Worm (Caenorhabditis elegans) whole organism, L4 larva: Measurements from ENCODE around the gene F08G2.5.
A peak's percentile ranks its signal among the peaks of the same experiment; 100 is the strongest.

Source experiments
- D1046.2 ChIP-seq: fragments of 200-800 bp; sonication (Bioruptor generic); IDR thresholded peaks from 2 replicates; pipeline ENCODE4 v1.3.6; 2022; ENCODE audit warnings: missing genetic modification characterization, missing compliant biosample characterization
- F26F4.8 ChIP-seq: fragments of 200-800 bp; sonication (Bioruptor generic); conservative IDR thresholded peaks from 2 replicates; pipeline ENCODE4 v1.3.6; 2022; ENCODE audit warnings: missing genetic modification characterization, missing compliant biosample characterization
- F37D6.2 ChIP-seq: sonication (generic microtip); optimal IDR thresholded peaks from 2 replicates; lab custom pipeline; 2016; ENCODE audit warnings: mild to moderate bottlenecking, missing genetic modification characterization, missing compliant biosample characterization
- F49E8.2 ChIP-seq: sonication (generic microtip); optimal IDR thresholded peaks from 2 replicates; lab custom pipeline; 2016; ENCODE audit warnings: missing compliant biosample characterization, mild to moderate bottlenecking, missing genetic modification characterization, borderline replicate concordance
- Y105C5A.15 ChIP-seq: fragments of 200-800 bp; sonication (Bioruptor generic); IDR thresholded peaks from 2 replicates; pipeline ENCODE4 v1.3.6; 2022; ENCODE audit warnings: missing genetic modification characterization, missing compliant biosample characterization
- aly-2 ChIP-seq: sonication (generic microtip); optimal IDR thresholded peaks from 2 replicates; lab custom pipeline; 2018; ENCODE audit warnings: missing biosample characterization, missing genetic modification characterization
- arid-1 ChIP-seq: fragments of 200-800 bp; sonication (Bioruptor generic); conservative IDR thresholded peaks from 2 replicates; pipeline ENCODE4 v1.3.6; 2022; ENCODE audit warnings: missing genetic modification reagents, missing genetic modification characterization, missing compliant biosample characterization
- ceh-20 ChIP-seq: fragments of 200-800 bp; sonication (Bioruptor generic); IDR thresholded peaks from 2 replicates; pipeline ENCODE4 v1.3.6; 2022; ENCODE audit warnings: missing genetic modification reagents, missing genetic modification characterization, missing compliant biosample characterization
- ceh-62 ChIP-seq: sonication (generic microtip); optimal IDR thresholded peaks from 2 replicates; lab custom pipeline; 2017; ENCODE audit warnings: missing biosample characterization, missing genetic modification characterization
- cey-2 ChIP-seq: sonication (generic microtip); optimal IDR thresholded peaks from 3 replicates; lab custom pipeline; 2017; ENCODE audit warnings: missing genetic modification characterization, mild to moderate bottlenecking, missing compliant biosample characterization, antibody characterized with exemption, borderline replicate concordance; ENCODE audit not compliant: insufficient read depth
- daf-12 ChIP-seq: fragments of 150-350 bp; optimal IDR thresholded peaks from 2 replicates; lab custom pipeline; 2014; ENCODE audit warnings: missing biosample characterization, missing genetic modification reagents, missing genetic modification characterization
- daf-16 ChIP-seq, 3 experiments: sonication (generic microtip); optimal IDR thresholded peaks; 2 replicates each; lab custom pipeline; 2016 to 2017; ENCODE audit warnings: missing genetic modification characterization in 3 of 3, missing genetic modification reagents in 3 of 3, mild to moderate bottlenecking in 2 of 3, missing compliant biosample characterization in 2 of 3, missing biosample characterization in 1 of 3, moderate library complexity in 1 of 3
- daf-8 ChIP-seq: fragments of 200-800 bp; sonication (Bioruptor generic); IDR thresholded peaks from 2 replicates; pipeline ENCODE4 v1.3.6; 2022; ENCODE audit warnings: missing genetic modification characterization, missing compliant biosample characterization
- dmd-6 ChIP-seq: fragments of 200-800 bp; sonication (Bioruptor generic); IDR thresholded peaks from 2 replicates; pipeline ENCODE4 v1.3.6; 2022; ENCODE audit warnings: missing genetic modification reagents, missing genetic modification characterization, missing compliant biosample characterization
- dmd-8 ChIP-seq: fragments of 200-800 bp; sonication (Bioruptor generic); IDR thresholded peaks from 2 replicates; pipeline ENCODE4 v1.3.6; 2022; ENCODE audit warnings: missing genetic modification characterization, missing compliant biosample characterization
- dmd-9 ChIP-seq: fragments of 200-800 bp; sonication (Bioruptor generic); IDR thresholded peaks from 2 replicates; pipeline ENCODE4 v1.3.6; 2022; ENCODE audit warnings: missing genetic modification reagents, missing genetic modification characterization, missing compliant biosample characterization
- duxl-1 ChIP-seq: sonication (generic microtip); optimal IDR thresholded peaks from 2 replicates; lab custom pipeline; 2016; ENCODE audit warnings: mild to moderate bottlenecking, missing genetic modification characterization, moderate library complexity, missing compliant biosample characterization; ENCODE audit not compliant: poor library complexity
- dve-1 ChIP-seq: sonication (generic microtip); optimal IDR thresholded peaks from 2 replicates; lab custom pipeline; 2017; ENCODE audit warnings: antibody characterized with exemption, mild to moderate bottlenecking, missing genetic modification characterization, missing compliant biosample characterization; ENCODE audit not compliant: insufficient read depth
- gei-8 ChIP-seq: fragments of 200-800 bp; sonication (Bioruptor generic); optimal IDR thresholded peaks from 2 replicates; lab custom pipeline; 2018; ENCODE audit warnings: mild to moderate bottlenecking, missing genetic modification characterization, missing compliant biosample characterization
- hif-1 ChIP-seq, 2 experiments: sonication (generic microtip); optimal IDR thresholded peaks; 2 replicates each; lab custom pipeline; 2016 to 2017; ENCODE audit warnings: missing compliant biosample characterization in 2 of 2, missing genetic modification characterization in 2 of 2, missing genetic modification reagents in 2 of 2, missing genotype in 2 of 2, mild to moderate bottlenecking in 1 of 2
- jun-1 ChIP-seq: fragments of 150-350 bp; optimal IDR thresholded peaks from 2 replicates; lab custom pipeline; 2014; ENCODE audit warnings: missing biosample characterization, missing genetic modification reagents, missing genetic modification characterization
- lim-7 ChIP-seq: fragments of 200-800 bp; sonication (Bioruptor generic); IDR thresholded peaks from 2 replicates; pipeline ENCODE4 v1.3.6; 2022; ENCODE audit warnings: missing genetic modification characterization, missing compliant biosample characterization
- lin-1 ChIP-seq: fragments of 200-800 bp; sonication (Bioruptor generic); IDR thresholded peaks from 2 replicates; pipeline ENCODE4 v1.3.6; 2022; ENCODE audit warnings: missing genetic modification reagents, missing genetic modification characterization, missing compliant biosample characterization
- lin-13 ChIP-seq: fragments of 150-350 bp; optimal IDR thresholded peaks from 2 replicates; lab custom pipeline; 2014; ENCODE audit warnings: missing biosample characterization, missing genetic modification reagents, missing genetic modification characterization
- lin-15B ChIP-seq: fragments of 150-350 bp; sonication (generic microtip); optimal IDR thresholded peaks from 3 replicates; lab custom pipeline; 2014; ENCODE audit warnings: missing biosample characterization, missing genetic modification characterization
- lin-29 ChIP-seq: fragments of 200-800 bp; sonication (Bioruptor generic); IDR thresholded peaks from 2 replicates; pipeline ENCODE4 v1.3.6; 2022; ENCODE audit warnings: missing genetic modification reagents, missing genetic modification characterization, missing compliant biosample characterization
- lsy-2 ChIP-seq, 2 experiments: fragments of 150-350 bp in 1 of 2; sonication (generic microtip) in 1 of 2; optimal IDR thresholded peaks; 2 replicates each; lab custom pipeline; 2014 to 2017; ENCODE audit warnings: missing biosample characterization in 2 of 2, missing genetic modification characterization in 2 of 2
- madf-5 ChIP-seq, 2 experiments: fragments of 200-800 bp; sonication (Bioruptor generic); IDR thresholded peaks; 2 replicates each; pipeline ENCODE4 v1.3.6; 2022; ENCODE audit warnings: missing compliant biosample characterization in 2 of 2, missing genetic modification characterization in 2 of 2
- mdl-1 ChIP-seq, 2 experiments: fragments of 150-350 bp in 1 of 2; sonication (generic microtip) in 1 of 2; optimal IDR thresholded peaks; 2 replicates each; lab custom pipeline; 2014 to 2017; ENCODE audit warnings: missing biosample characterization in 2 of 2, missing genetic modification characterization in 2 of 2
- mep-1 ChIP-seq: fragments of 150-350 bp; sonication (generic microtip); optimal IDR thresholded peaks from 3 replicates; lab custom pipeline; 2014; ENCODE audit warnings: missing biosample characterization, missing genetic modification characterization
- mes-2 ChIP-seq: sonication (generic microtip); optimal IDR thresholded peaks from 2 replicates; lab custom pipeline; 2016; ENCODE audit warnings: missing genotype, mild to moderate bottlenecking, missing genetic modification characterization, missing compliant biosample characterization; ENCODE audit not compliant: poor library complexity, severe bottlenecking
- mxl-2 ChIP-seq: fragments of 200-800 bp; sonication (Bioruptor generic); conservative IDR thresholded peaks from 2 replicates; pipeline ENCODE4 v1.3.6; 2022; ENCODE audit warnings: missing genetic modification reagents, missing genetic modification characterization, missing compliant biosample characterization
- nhr-102 ChIP-seq: sonication (generic microtip); optimal IDR thresholded peaks from 2 replicates; lab custom pipeline; 2016; ENCODE audit warnings: mild to moderate bottlenecking, missing genetic modification characterization, moderate library complexity, missing compliant biosample characterization
- nhr-11 ChIP-seq: fragments of 150-350 bp; optimal IDR thresholded peaks from 2 replicates; lab custom pipeline; 2014; ENCODE audit warnings: missing biosample characterization, missing genetic modification characterization
- nhr-42 ChIP-seq: fragments of 200-800 bp; sonication (Bioruptor generic); IDR thresholded peaks from 2 replicates; pipeline ENCODE4 v1.3.6; 2022; ENCODE audit warnings: missing genetic modification characterization, missing compliant biosample characterization
- nhr-48 ChIP-seq: sonication (generic microtip); optimal IDR thresholded peaks from 2 replicates; lab custom pipeline; 2016; ENCODE audit warnings: mild to moderate bottlenecking, missing genetic modification characterization, missing compliant biosample characterization
- pha-4 ChIP-seq, 2 experiments: fragments of 150-350 bp in 1 of 2; fragments of 200-800 bp in 1 of 2; sonication (Bioruptor generic) in 1 of 2; IDR thresholded peaks in 1 of 2; optimal IDR thresholded peaks in 1 of 2; 2 replicates each; pipeline versions ENCODE4 v1.3.6 to Lab custom; 2014 to 2022; ENCODE audit warnings: missing genetic modification characterization in 2 of 2, missing genetic modification reagents in 2 of 2, missing biosample characterization in 1 of 2, missing compliant biosample characterization in 1 of 2
- pqm-1 ChIP-seq: sonication (generic microtip); optimal IDR thresholded peaks from 2 replicates; lab custom pipeline; 2017; ENCODE audit warnings: missing biosample characterization, missing genetic modification characterization
- rbr-2 ChIP-seq: sonication (generic microtip); optimal IDR thresholded peaks from 2 replicates; lab custom pipeline; 2016; ENCODE audit warnings: missing genotype, missing genetic modification characterization, missing compliant biosample characterization
- set-16 ChIP-seq: fragments of 200-800 bp; sonication (Bioruptor generic); IDR thresholded peaks from 2 replicates; pipeline ENCODE4 v1.3.6; 2022; ENCODE audit warnings: missing genetic modification reagents, missing genetic modification characterization, missing compliant biosample characterization
- snpc-1.2 ChIP-seq: fragments of 200-800 bp; sonication (Bioruptor generic); IDR thresholded peaks from 2 replicates; pipeline ENCODE4 v1.3.6; 2022; ENCODE audit warnings: missing genetic modification reagents, missing genetic modification characterization, missing compliant biosample characterization
- spr-1 ChIP-seq: sonication (generic microtip); optimal IDR thresholded peaks from 2 replicates; lab custom pipeline; 2016; ENCODE audit warnings: mild to moderate bottlenecking, missing genetic modification characterization, missing compliant biosample characterization
- tra-1 ChIP-seq: fragments of 200-800 bp; sonication (Bioruptor generic); IDR thresholded peaks from 2 replicates; pipeline ENCODE4 v1.3.6; 2022; ENCODE audit warnings: missing genetic modification reagents, missing genetic modification characterization, missing compliant biosample characterization
- unc-130 ChIP-seq: sonication (generic microtip); optimal IDR thresholded peaks from 2 replicates; lab custom pipeline; 2016; ENCODE audit warnings: missing genetic modification reagents, missing genetic modification characterization, missing compliant biosample characterization
- unc-39 ChIP-seq: sonication (generic microtip); optimal IDR thresholded peaks from 2 replicates; lab custom pipeline; 2017; ENCODE audit warnings: missing biosample characterization, missing genetic modification characterization
- zag-1 ChIP-seq: fragments of 150-350 bp; optimal IDR thresholded peaks from 2 replicates; lab custom pipeline; 2014; ENCODE audit warnings: missing biosample characterization, missing genetic modification characterization
- zfp-2 ChIP-seq: sonication (generic microtip); optimal IDR thresholded peaks from 2 replicates; lab custom pipeline; 2016; ENCODE audit warnings: mild to moderate bottlenecking, missing genetic modification characterization, missing compliant biosample characterization
- zfp-3 ChIP-seq: fragments of 200-800 bp; sonication (Bioruptor generic); conservative IDR thresholded peaks from 2 replicates; pipeline ENCODE4 v1.3.6; 2022; ENCODE audit warnings: missing genetic modification reagents, missing genetic modification characterization, missing compliant biosample characterization
- zip-11 ChIP-seq: fragments of 200-800 bp; sonication (Bioruptor generic); IDR thresholded peaks from 2 replicates; pipeline ENCODE4 v1.3.6; 2022; ENCODE audit warnings: missing genetic modification characterization, missing compliant biosample characterization
- ztf-7 ChIP-seq: fragments of 150-350 bp; optimal IDR thresholded peaks from 2 replicates; lab custom pipeline; 2014; ENCODE audit warnings: missing biosample characterization, missing genetic modification characterization

F08G2.5 gene

ce11 chrII:13813950-13814349, 19.5 kb downstream of the F08G2.5 start (continued):
- 0 out of 2 replicates have a peak, but pooled peaks have one; percentile 20 for TF ChIP-seq pha-4 (GFP tag; IDR thresholded peaks at IDR 0.05; lab: Robert Waterston, UW)
- no peak for TF ChIP-seq pha-4 (tag; optimal IDR thresholded peaks at IDR 0.05; lab: Kevin White, UChicago)
- TF ChIP-seq zfp-2 (tag; lab: Kevin White, UChicago): no peak
- no peak for TF ChIP-seq lim-7
- TF ChIP-seq unc-130: no peak
- no peak for TF ChIP-seq nhr-48 (tag; lab: Kevin White, UChicago)
- no peak for TF ChIP-seq zip-11 (GFP tag; lab: Robert Waterston, UW)
- no peak for TF ChIP-seq dmd-8 (GFP tag; lab: Robert Waterston, UW)
- no peak for TF ChIP-seq ceh-62 (tag; lab: Kevin White, UChicago)
- no peak for TF ChIP-seq dmd-9 (GFP tag; lab: Robert Waterston, UW)
- TF ChIP-seq mep-1 (tag; lab: Kevin White, UChicago): no peak
- peak; percentile 13 for TF ChIP-seq mes-2 (tag; lab: Kevin White, UChicago)
- TF ChIP-seq F26F4.8: no peak
- no peak for TF ChIP-seq daf-16 (GFP tag; optimal IDR thresholded peaks at IDR 0.05; lab: Kevin White, UChicago)
- TF ChIP-seq daf-16 (tag; optimal IDR thresholded peaks at IDR 0.05; lab: Kevin White, UChicago): peak; percentile 37
- TF ChIP-seq mxl-2 (GFP tag; lab: Robert Waterston, UW): no peak
- no peak for TF ChIP-seq rbr-2
- no peak for TF ChIP-seq D1046.2 (GFP tag; lab: Robert Waterston, UW)
- no peak for TF ChIP-seq F49E8.2 (tag; lab: Kevin White, UChicago)
- no peak for TF ChIP-seq daf-12 (tag; lab: Kevin White, UChicago)
- no peak for TF ChIP-seq mdl-1 (tag; optimal IDR thresholded peaks at IDR 0.05; lab: Kevin White, UChicago)
- peak; percentile 81 for TF ChIP-seq dmd-6 (GFP tag; lab: Robert Waterston, UW)
- TF ChIP-seq lsy-2 (tag; optimal IDR thresholded peaks at IDR 0.05; lab: Kevin White, UChicago): no peak
- TF ChIP-seq lin-15B: no peak
- no peak for TF ChIP-seq duxl-1 (tag; lab: Kevin White, UChicago)
- TF ChIP-seq aly-2: no peak
- peak; percentile 30; the same call in 1 of the 2 replicates for TF ChIP-seq nhr-42 (GFP tag; lab: Robert Waterston, UW)
- 0 out of 2 replicates have a peak, but pooled peaks have one; percentile 17 for TF ChIP-seq lin-1 (GFP tag; lab: Robert Waterston, UW)
- no peak for TF ChIP-seq ceh-20 (GFP tag; lab: Robert Waterston, UW)
- no peak for TF ChIP-seq zag-1
- no peak for TF ChIP-seq set-16 (GFP tag; lab: Robert Waterston, UW)
- TF ChIP-seq zfp-3: no peak
- no peak for TF ChIP-seq cey-2 (tag; lab: Kevin White, UChicago)
- no peak for TF ChIP-seq daf-8 (GFP tag; lab: Robert Waterston, UW)
- peak; percentile 56 for TF ChIP-seq dve-1 (tag; lab: Kevin White, UChicago)
- TF ChIP-seq lin-13 (GFP tag; lab: Kevin White, UChicago): no peak
- TF ChIP-seq madf-5 (GFP tag; IDR thresholded peaks at IDR 0.05; lab: Robert Waterston, UW): no peak
- TF ChIP-seq snpc-1.2: no peak
- no peak for TF ChIP-seq spr-1 (tag; lab: Kevin White, UChicago)
- TF ChIP-seq tra-1 (GFP tag; lab: Robert Waterston, UW): no peak
- no peak for TF ChIP-seq hif-1 (tag; optimal IDR thresholded peaks at IDR 0.05; lab: Kevin White, UChicago)
- TF ChIP-seq nhr-102 (tag; lab: Kevin White, UChicago): no peak
- TF ChIP-seq nhr-11 (tag; lab: Kevin White, UChicago): no peak
- no peak for TF ChIP-seq jun-1 (tag; lab: Kevin White, UChicago)
- TF ChIP-seq unc-39: no peak
- TF ChIP-seq pqm-1 (tag; lab: Kevin White, UChicago): peak; percentile 90
- TF ChIP-seq F37D6.2 (tag; lab: Kevin White, UChicago): no peak
- TF ChIP-seq ztf-7 (tag; lab: Kevin White, UChicago): no peak
- no peak for TF ChIP-seq gei-8
- no peak for TF ChIP-seq arid-1 (GFP tag; lab: Robert Waterston, UW)
- no peak for TF ChIP-seq Y105C5A.15 (GFP tag; lab: Robert Waterston, UW)
- no peak for TF ChIP-seq lin-29 (GFP tag; lab: Robert Waterston, UW)
